Fruit fly (Drosophila melanogaster): Measurements from ENCODE around the gene Fam92.

The Fam92 gene

dm6 chr2L:12457201-12457600 lies 32.5 kb downstream of the Fam92 start:
- TF ChIP-seq dsx (GFP tag; optimal IDR thresholded peaks at IDR 0.05; ENCODE audit: poor library complexity, severe bottlenecking) = peak; percentile 12
- no peak for TF ChIP-seq esn (GFP tag; optimal IDR thresholded peaks at IDR 0.05)
- no peak for TF ChIP-seq net (GFP tag; optimal IDR thresholded peaks at IDR 0.05)
- no peak for TF ChIP-seq Hr38 (GFP tag; optimal IDR thresholded peaks at IDR 0.05)
- TF ChIP-seq fkh (GFP tag; optimal IDR thresholded peaks at IDR 0.05) = peak; percentile 84
- no peak for TF ChIP-seq CG8119 (GFP tag; IDR thresholded peaks at IDR 0.05)
- TF ChIP-seq ss (GFP tag; optimal IDR thresholded peaks at IDR 0.05) = peak in 1 of 2 experiments; percentile 43
- no peak for TF ChIP-seq Sox14 (GFP tag; optimal IDR thresholded peaks at IDR 0.05)
- TF ChIP-seq Eip93F (GFP tag; optimal IDR thresholded peaks at IDR 0.05) = no peak

- no peak for TF ChIP-seq CG6163 (GFP tag; IDR thresholded peaks at IDR 0.05)
- no peak for TF ChIP-seq Sox15 (GFP tag; optimal IDR thresholded peaks at IDR 0.05)
- no peak for TF ChIP-seq Sox14 (GFP tag; optimal IDR thresholded peaks at IDR 0.05)
- TF ChIP-seq CG6792 (GFP tag; optimal IDR thresholded peaks at IDR 0.05) = no peak
- no peak for TF ChIP-seq spab (GFP tag; optimal IDR thresholded peaks at IDR 0.05)
- no peak for TF ChIP-seq fd59A (GFP tag; optimal IDR thresholded peaks at IDR 0.05)
- TF ChIP-seq salr (GFP tag; optimal IDR thresholded peaks at IDR 0.05) = no peak
- TF ChIP-seq Eip78C (GFP tag) = no peak
- TF ChIP-seq CG15336 (GFP tag; IDR thresholded peaks at IDR 0.05) = no peak
- no peak for TF ChIP-seq CG9139 (GFP tag; optimal IDR thresholded peaks at IDR 0.05)
- no peak for TF ChIP-seq Ets96B (tag; optimal IDR thresholded peaks at IDR 0.05)
- TF ChIP-seq OdsH (GFP tag; optimal IDR thresholded peaks at IDR 0.05) = no peak
- no peak for TF ChIP-seq fd85E (GFP tag; optimal IDR thresholded peaks at IDR 0.05)
- no peak for TF ChIP-seq CG6808 (GFP tag; optimal IDR thresholded peaks at IDR 0.05)
These were observed 33.0 kb downstream of the Fam92 start for dm6 chr2L:12457715-12458114.

dm6 chr2L:12459191-12459590 lies 34.5 kb downstream of the Fam92 start:
- TF ChIP-seq achi (GFP tag; optimal IDR thresholded peaks at IDR 0.05) (no peak), CG6163 (GFP tag; IDR thresholded peaks at IDR 0.05) (no peak), CG6792 (GFP tag; optimal IDR thresholded peaks at IDR 0.05) (no peak), Eip93F (GFP tag; optimal IDR thresholded peaks at IDR 0.05) (peak; percentile 63), vri (GFP tag; optimal IDR thresholded peaks at IDR 0.05) (peak; percentile 6), CG8119 (GFP tag; IDR thresholded peaks at IDR 0.05) (no peak), CG6276 (GFP tag; optimal IDR thresholded peaks at IDR 0.05) (no peak), CG8632 (GFP tag; optimal IDR thresholded peaks at IDR 0.05) (no peak), acj6 (GFP tag; optimal IDR thresholded peaks at IDR 0.05) (no peak), CG3919 (GFP tag; optimal IDR thresholded peaks at IDR 0.05) (no peak), CG6808 (GFP tag; optimal IDR thresholded peaks at IDR 0.05) (no peak), OdsH (GFP tag; optimal IDR thresholded peaks at IDR 0.05) (no peak), svp (GFP tag) (peak; percentile 60), CG9139 (GFP tag; optimal IDR thresholded peaks at IDR 0.05) (no peak), dac (GFP tag; optimal IDR thresholded peaks at IDR 0.05) (no peak), CG32006 (GFP tag; optimal IDR thresholded peaks at IDR 0.05) (no peak), CG15336 (GFP tag; IDR thresholded peaks at IDR 0.05) (no peak), salr (GFP tag; optimal IDR thresholded peaks at IDR 0.05) (no peak), Eip78C (GFP tag) (peak; percentile 39), CG10631 (GFP tag; optimal IDR thresholded peaks at IDR 0.05) (no peak), spab (GFP tag; optimal IDR thresholded peaks at IDR 0.05) (no peak), Gug (GFP tag; IDR thresholded peaks at IDR 0.05) (no peak), Hr4 (GFP tag; optimal IDR thresholded peaks at IDR 0.05) (no peak), topi (GFP tag; optimal IDR thresholded peaks at IDR 0.05) (no peak), CG16779 (tag; optimal IDR thresholded peaks at IDR 0.05) (no peak), CG4318 (GFP tag; optimal IDR thresholded peaks at IDR 0.05) (no peak), fkh (GFP tag; optimal IDR thresholded peaks at IDR 0.05) (no peak), esn (GFP tag; optimal IDR thresholded peaks at IDR 0.05) (no peak)
